Worm (Caenorhabditis elegans) whole organism, late embryonic: ENCODE data around the gene C25E10.13.

Experiments used
- K02D7.2 ChIP-seq: sonication (generic microtip); optimal IDR thresholded peaks from 2 replicates; lab custom pipeline; 2017; ENCODE audit warnings: mild to moderate bottlenecking, missing genetic modification characterization, missing compliant biosample characterization
- ama-1 ChIP-seq: fragments of 150-350 bp; optimal IDR thresholded peaks from 2 replicates; lab custom pipeline; 2014
- ets-4 ChIP-seq: sonication (generic microtip); optimal IDR thresholded peaks from 2 replicates; lab custom pipeline; 2016; ENCODE audit warnings: missing genetic modification characterization, missing compliant biosample characterization
- pha-4 ChIP-seq: fragments of 150-350 bp; optimal IDR thresholded peaks from 2 replicates; lab custom pipeline; 2018; ENCODE audit warnings: missing biosample characterization, missing genetic modification reagents, missing genetic modification characterization

ce11 chrV:9078815-9079525 is 19.4 kb downstream of the C25E10.13 start:
- TF ChIP-seq ama-1 (lab: Kevin White, UChicago) (no peak), pha-4 (tag; lab: Kevin White, UChicago) (no peak), K02D7.2 (no peak), ets-4 (no peak)
